Worm (Caenorhabditis elegans) whole organism, late embryonic: ENCODE measurements around the gene F45E4.5.
"Not testable (repeated sequence)": the region's sequence is repeated elsewhere in the genome, so short reads cannot be mapped to it uniquely, and the experiment has no call there.

ENCODE experiments used
- C38D4.7 ChIP-seq: fragments of 200-800 bp; sonication (Bioruptor generic); optimal IDR thresholded peaks from 2 replicates; lab custom pipeline; 2018; ENCODE audit warnings: mild to moderate bottlenecking, missing genetic modification characterization, moderate library complexity, missing compliant biosample characterization
- Y22D7AL.16 ChIP-seq: sonication (generic microtip); optimal IDR thresholded peaks from 2 replicates; lab custom pipeline; 2016; ENCODE audit warnings: missing genetic modification characterization, missing compliant biosample characterization
- ahr-1 ChIP-seq: sonication (generic microtip); optimal IDR thresholded peaks from 2 replicates; lab custom pipeline; 2016; ENCODE audit warnings: missing genetic modification characterization, missing compliant biosample characterization
- ceh-14 ChIP-seq: sonication (generic microtip); optimal IDR thresholded peaks from 2 replicates; lab custom pipeline; 2016; ENCODE audit warnings: missing genotype, missing genetic modification characterization, missing compliant biosample characterization
- ceh-18 ChIP-seq: sonication (generic microtip); optimal IDR thresholded peaks from 2 replicates; lab custom pipeline; 2016; ENCODE audit warnings: missing genetic modification characterization, missing compliant biosample characterization
- ceh-19 ChIP-seq: fragments of 200-800 bp; sonication (Bioruptor generic); optimal IDR thresholded peaks from 2 replicates; lab custom pipeline; 2018; ENCODE audit warnings: mild to moderate bottlenecking, missing genetic modification characterization, missing compliant biosample characterization
- ceh-30 ChIP-seq: fragments of 150-350 bp; optimal IDR thresholded peaks from 2 replicates; lab custom pipeline; 2014; ENCODE audit warnings: missing biosample characterization, missing genetic modification characterization
- ceh-31 ChIP-seq: sonication (generic microtip); optimal IDR thresholded peaks from 2 replicates; lab custom pipeline; 2016; ENCODE audit warnings: missing genetic modification characterization, missing compliant biosample characterization
- ceh-45 ChIP-seq: fragments of 200-800 bp; sonication (Bioruptor generic); IDR thresholded peaks from 2 replicates; pipeline ENCODE4 v1.3.6; 2022; ENCODE audit warnings: missing genetic modification reagents, missing genetic modification characterization, missing compliant biosample characterization
- ceh-48 ChIP-seq: sonication (generic microtip); optimal IDR thresholded peaks from 2 replicates; lab custom pipeline; 2016; ENCODE audit warnings: missing genetic modification characterization, inconsistent platforms, missing compliant biosample characterization
- ceh-9 ChIP-seq: sonication (generic microtip); optimal IDR thresholded peaks from 2 replicates; lab custom pipeline; 2016; ENCODE audit warnings: mild to moderate bottlenecking, missing genetic modification characterization, inconsistent platforms, missing compliant biosample characterization
- elt-2 ChIP-seq: sonication (generic microtip); optimal IDR thresholded peaks from 2 replicates; lab custom pipeline; 2016; ENCODE audit warnings: missing genetic modification reagents, missing genetic modification characterization, missing compliant biosample characterization
- elt-4 ChIP-seq: sonication (generic microtip); optimal IDR thresholded peaks from 2 replicates; lab custom pipeline; 2016; ENCODE audit warnings: missing genetic modification characterization, missing compliant biosample characterization
- eyg-1 ChIP-seq: sonication (generic microtip); optimal IDR thresholded peaks from 2 replicates; lab custom pipeline; 2016; ENCODE audit warnings: missing genotype, missing genetic modification characterization, missing compliant biosample characterization
- fax-1 ChIP-seq: sonication (generic microtip); optimal IDR thresholded peaks from 2 replicates; lab custom pipeline; 2016; ENCODE audit warnings: missing genotype, missing genetic modification characterization, missing compliant biosample characterization
- fkh-10 ChIP-seq: fragments of 150-350 bp; optimal IDR thresholded peaks from 2 replicates; lab custom pipeline; 2014; ENCODE audit warnings: missing biosample characterization, missing genetic modification reagents, missing genetic modification characterization
- fkh-6 ChIP-seq: sonication (generic microtip); optimal IDR thresholded peaks from 2 replicates; lab custom pipeline; 2016; ENCODE audit warnings: missing genetic modification characterization, missing compliant biosample characterization
- hlh-15 ChIP-seq: sonication (generic microtip); optimal IDR thresholded peaks from 2 replicates; lab custom pipeline; 2016; ENCODE audit warnings: missing genetic modification characterization, missing compliant biosample characterization
- hlh-6 ChIP-seq: sonication (generic microtip); optimal IDR thresholded peaks from 2 replicates; lab custom pipeline; 2016; ENCODE audit warnings: missing genotype, missing genetic modification characterization, missing compliant biosample characterization
- madf-2 ChIP-seq: sonication (generic microtip); optimal IDR thresholded peaks from 2 replicates; lab custom pipeline; 2017; ENCODE audit warnings: missing genetic modification characterization, missing compliant biosample characterization
- nhr-11 ChIP-seq: fragments of 150-350 bp; optimal IDR thresholded peaks from 2 replicates; lab custom pipeline; 2014; ENCODE audit warnings: missing biosample characterization, missing genetic modification characterization
- nhr-232 ChIP-seq: sonication (generic microtip); optimal IDR thresholded peaks from 2 replicates; lab custom pipeline; 2016; ENCODE audit warnings: missing genetic modification characterization, missing compliant biosample characterization
- pag-3 ChIP-seq: sonication (generic microtip); optimal IDR thresholded peaks from 2 replicates; lab custom pipeline; 2016; ENCODE audit warnings: missing compliant biosample characterization, missing genetic modification characterization, borderline replicate concordance
- pha-2 ChIP-seq: sonication (generic microtip); optimal IDR thresholded peaks from 2 replicates; lab custom pipeline; 2017; ENCODE audit warnings: mild to moderate bottlenecking, missing genetic modification characterization, missing compliant biosample characterization
- pha-4 ChIP-seq: fragments of 150-350 bp; optimal IDR thresholded peaks from 2 replicates; lab custom pipeline; 2018; ENCODE audit warnings: missing biosample characterization, missing genetic modification reagents, missing genetic modification characterization
- rnt-1 ChIP-seq: sonication (generic microtip); optimal IDR thresholded peaks from 2 replicates; lab custom pipeline; 2016; ENCODE audit warnings: missing genetic modification characterization, missing compliant biosample characterization
- sox-4 ChIP-seq: sonication (generic microtip); optimal IDR thresholded peaks from 2 replicates; lab custom pipeline; 2017; ENCODE audit warnings: mild to moderate bottlenecking, missing genetic modification characterization, inconsistent platforms, missing compliant biosample characterization
- syd-9 ChIP-seq: sonication (generic microtip); optimal IDR thresholded peaks from 2 replicates; lab custom pipeline; 2016; ENCODE audit warnings: mild to moderate bottlenecking, missing genetic modification characterization, moderate library complexity, missing compliant biosample characterization
- tbx-2 ChIP-seq: sonication (generic microtip); optimal IDR thresholded peaks from 2 replicates; lab custom pipeline; 2016; ENCODE audit warnings: missing genetic modification characterization, missing compliant biosample characterization
- ttx-3 ChIP-seq: sonication (generic microtip); optimal IDR thresholded peaks from 2 replicates; lab custom pipeline; 2016; ENCODE audit warnings: missing genetic modification reagents, missing genetic modification characterization, missing compliant biosample characterization
- unc-3 ChIP-seq, 2 experiments: fragments of 200-800 bp in 1 of 2; sonication (Bioruptor generic) in 1 of 2; sonication (generic microtip) in 1 of 2; conservative IDR thresholded peaks in 1 of 2; optimal IDR thresholded peaks in 1 of 2; 2 replicates each; pipeline versions ENCODE4 v1.3.6 to Lab custom; 2016 to 2022; ENCODE audit warnings: missing compliant biosample characterization in 2 of 2, missing genetic modification characterization in 2 of 2, missing genetic modification reagents in 1 of 2
- unc-42 ChIP-seq: sonication (generic microtip); optimal IDR thresholded peaks from 2 replicates; lab custom pipeline; 2016; ENCODE audit warnings: missing genotype, missing genetic modification characterization, missing compliant biosample characterization

The F45E4.5 gene

DNA sequence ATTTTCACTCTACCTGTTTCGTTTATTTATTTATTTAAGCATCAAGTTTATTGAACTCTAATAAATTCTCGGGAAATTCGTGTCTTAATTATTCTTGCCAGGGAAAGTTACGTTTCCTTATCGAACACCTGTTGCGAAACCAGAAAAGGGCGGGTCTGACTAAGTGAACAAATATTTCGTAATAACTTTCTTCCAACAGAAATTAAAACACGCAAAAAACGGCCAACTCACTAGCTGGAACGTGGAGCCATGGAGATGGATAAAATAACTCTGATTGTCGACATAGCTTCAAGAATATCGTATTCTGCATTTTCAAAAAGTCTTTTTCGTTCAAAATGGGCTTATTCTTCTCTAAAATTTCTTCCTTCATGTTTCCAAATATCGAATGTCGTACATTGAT, 5.7 kb upstream of the F45E4.5 start, which contains the start of gene warf-1:
Gene warf-1 (plus strand): TSS at position 209 of the 400 bp plus-strand sequence.
- not testable (repeated sequence) for TF ChIP-seq ceh-19 (GFP tag; lab: Kevin White, UChicago); fkh-10 (GFP tag; lab: Kevin White, UChicago); pha-4 (tag; lab: Kevin White, UChicago)

DNA sequence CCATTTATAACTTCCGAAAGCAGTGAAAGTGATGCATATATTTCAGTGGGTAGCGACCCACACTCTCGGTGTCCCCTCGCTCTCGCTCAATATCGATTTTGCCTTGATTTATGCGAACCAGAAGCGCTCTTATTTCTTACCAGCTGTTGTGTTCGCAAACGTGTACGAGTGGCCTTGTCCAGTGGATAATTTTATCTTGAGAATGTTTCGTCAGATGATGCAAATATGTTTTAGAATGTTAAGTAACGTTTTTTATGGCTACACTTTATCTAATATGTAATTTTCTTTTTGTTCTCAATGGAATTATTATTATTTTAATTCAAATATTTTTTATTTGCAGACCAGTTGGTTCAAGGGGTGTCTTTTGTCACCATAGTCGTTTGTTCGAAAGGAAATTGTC, 4.2 kb upstream of the F45E4.5 start, which contains the start of gene plp-1:
Gene plp-1 (plus strand): TSS at position 341 of the 400 bp plus-strand sequence.
- TF ChIP-seq ceh-48 (peak; percentile 52), nhr-11 (tag; lab: Kevin White, UChicago) (no peak), fax-1 (tag; lab: Kevin White, UChicago) (no peak), ceh-30 (tag; lab: Kevin White, UChicago) (no peak), tbx-2 (tag; lab: Kevin White, UChicago) (no peak), ceh-9 (tag; lab: Kevin White, UChicago) (no peak), rnt-1 (no peak)

- TF ChIP-seq unc-3 (GFP tag; conservative IDR thresholded peaks at IDR 0.05; lab: Robert Waterston, UW) (no peak), unc-3 (tag; optimal IDR thresholded peaks at IDR 0.05; lab: Kevin White, UChicago) (no peak), eyg-1 (tag; lab: Kevin White, UChicago) (no peak), unc-42 (tag; lab: Kevin White, UChicago) (peak; percentile 60)
Observed at ce11 chrIV:7632535-7632934, 3.7 kb upstream of the F45E4.5 start, which contains the start of gene F45E4.6. F45E4.6 (minus strand) TSS chrIV:7632548.

ce11 chrIV:7623868-7624267, 5.0 kb downstream of the F45E4.5 start:
- TF ChIP-seq Y22D7AL.16 (tag; lab: Kevin White, UChicago) (peak; percentile 6), pha-4 (tag; lab: Kevin White, UChicago) (no peak), ceh-31 (tag; lab: Kevin White, UChicago) (peak; percentile 0), ceh-9 (tag; lab: Kevin White, UChicago) (no peak), ceh-45 (GFP tag; lab: Robert Waterston, UW) (no peak), ttx-3 (tag; lab: Kevin White, UChicago) (no peak), unc-42 (tag; lab: Kevin White, UChicago) (peak; percentile 26)

DNA sequence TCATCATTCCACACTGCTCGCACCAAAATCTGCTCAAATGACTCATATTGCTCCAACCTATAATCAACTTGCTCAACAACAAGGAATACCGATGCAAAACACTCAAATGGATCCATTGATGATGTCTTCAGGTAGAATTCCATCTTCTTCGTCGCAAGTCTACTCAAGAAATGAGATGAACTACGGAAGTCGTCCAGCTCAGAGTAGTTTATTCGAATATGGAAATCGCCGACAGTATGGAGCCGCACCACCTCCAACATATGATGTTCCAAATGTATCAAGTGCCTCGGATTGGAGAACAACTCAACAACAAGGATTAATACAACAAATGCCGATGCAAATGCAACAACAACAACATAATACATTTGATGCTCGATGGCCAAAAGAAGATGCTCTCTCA, 5.8 kb downstream of the F45E4.5 start:
- TF ChIP-seq nhr-11 (tag; lab: Kevin White, UChicago) = no peak
- no peak for TF ChIP-seq elt-4 (tag; lab: Kevin White, UChicago)
- no peak for TF ChIP-seq madf-2 (tag; lab: Kevin White, UChicago)
- TF ChIP-seq C38D4.7 (GFP tag; lab: Kevin White, UChicago) = no peak
- no peak for TF ChIP-seq nhr-232
- no peak for TF ChIP-seq ceh-18 (tag; lab: Kevin White, UChicago)
- no peak for TF ChIP-seq hlh-15
- no peak for TF ChIP-seq elt-2
- TF ChIP-seq ahr-1 (tag; lab: Kevin White, UChicago) = no peak
- no peak for TF ChIP-seq pha-2 (tag; lab: Kevin White, UChicago)
- no peak for TF ChIP-seq syd-9 (tag; lab: Kevin White, UChicago)
- no peak for TF ChIP-seq hlh-6 (tag; lab: Kevin White, UChicago)
- TF ChIP-seq fax-1 (tag; lab: Kevin White, UChicago) = no peak
- TF ChIP-seq pag-3 (tag; lab: Kevin White, UChicago) = no peak

DNA sequence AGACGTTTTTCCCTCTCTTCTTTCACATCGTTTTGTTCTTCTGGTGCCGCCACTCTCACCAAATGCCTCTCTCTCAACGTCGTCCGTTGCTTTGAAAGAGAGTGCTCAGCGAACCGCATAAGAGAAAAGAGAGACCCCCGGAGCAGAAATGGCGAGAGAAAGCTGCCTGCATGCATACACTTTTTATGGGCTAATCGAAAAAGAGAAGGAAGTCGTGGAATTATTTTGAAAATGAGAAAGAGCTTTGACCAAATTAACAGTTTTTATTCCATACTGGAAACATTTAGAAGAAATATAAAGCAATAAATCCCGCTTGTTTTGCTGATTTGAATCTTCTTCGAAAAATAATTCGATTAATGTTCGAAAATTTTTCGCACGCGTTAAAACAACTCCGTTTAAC, 8.4 kb downstream of the F45E4.5 start:
- peak; percentile 46 for TF ChIP-seq ceh-31 (tag; lab: Kevin White, UChicago)
- no peak for TF ChIP-seq sox-4 (tag; lab: Kevin White, UChicago)
- TF ChIP-seq ceh-14 (tag; lab: Kevin White, UChicago) = peak; percentile 5
- TF ChIP-seq unc-42 (tag; lab: Kevin White, UChicago) = peak; percentile 32
- TF ChIP-seq hlh-6 (tag; lab: Kevin White, UChicago) = no peak
- no peak for TF ChIP-seq fkh-6 (tag; lab: Kevin White, UChicago)
